Worm (Caenorhabditis elegans): ENCODE results near the gene clec-158.
A peak's percentile ranks its signal among the peaks of the same experiment; 100 is the strongest.

The clec-158 gene

ce11 chrIII:6891560-6891959, 32.2 kb upstream of the clec-158 start, which contains the start of gene K04C2.5:
Gene K04C2.5 (minus strand): TSS chrIII:6891660.
- TF ChIP-seq F13H6.1 (tag; optimal IDR thresholded peaks at IDR 0.05), result no peak
- TF ChIP-seq fos-1 (tag; optimal IDR thresholded peaks at IDR 0.05), result no peak
- TF ChIP-seq unc-62 (GFP tag; optimal IDR thresholded peaks at IDR 0.05), result no peak
- TF ChIP-seq ama-1 (optimal IDR thresholded peaks at IDR 0.05), result no peak
- TF ChIP-seq elt-1 (tag; optimal IDR thresholded peaks at IDR 0.05), result no peak
- no peak for TF ChIP-seq aly-2 (tag; optimal IDR thresholded peaks at IDR 0.05)
- TF ChIP-seq nhr-12 (tag; optimal IDR thresholded peaks at IDR 0.05), result no peak
- no peak for TF ChIP-seq mdl-1 (tag; optimal IDR thresholded peaks at IDR 0.05)

ce11 chrIII:6888999-6889824, 29.8 kb upstream of the clec-158 start, which contains the start of the genes brd-1 and K04C2.2:
Gene brd-1 (minus strand): TSS chrIII:6889504.
Gene K04C2.2 (plus strand): TSS chrIII:6889774.
- peak; percentile 30 for TF ChIP-seq unc-55 (GFP tag; optimal IDR thresholded peaks at IDR 0.05)
- TF ChIP-seq lin-11 (tag; optimal IDR thresholded peaks at IDR 0.05), result no peak
- TF ChIP-seq mbf-1 (tag; optimal IDR thresholded peaks at IDR 0.05), result no peak
- TF ChIP-seq lin-39 (tag; optimal IDR thresholded peaks at IDR 0.05), result no peak
- TF ChIP-seq ztf-1 (GFP tag; conservative IDR thresholded peaks at IDR 0.05), result no peak
- no peak for TF ChIP-seq Y55F3AM.14 (GFP tag; optimal IDR thresholded peaks at IDR 0.05)
- TF ChIP-seq lsy-2 (tag; optimal IDR thresholded peaks at IDR 0.05), result peak in 1 of 2 experiments; percentile 56
- peak; percentile 55 for TF ChIP-seq gmeb-1 (tag; optimal IDR thresholded peaks at IDR 0.05)
- TF ChIP-seq nhr-23 (tag; optimal IDR thresholded peaks at IDR 0.05), result no peak
- TF ChIP-seq peb-1 (tag; optimal IDR thresholded peaks at IDR 0.05), result no peak

ce11 chrIII:6888497-6888896, 29.1 kb upstream of the clec-158 start:
- TF ChIP-seq unc-55 (GFP tag; optimal IDR thresholded peaks at IDR 0.05) (peak; percentile 21), lsy-2 (tag; optimal IDR thresholded peaks at IDR 0.05) (peak in 1 of 2 experiments; percentile 46), sma-3 (GFP tag; optimal IDR thresholded peaks at IDR 0.05) (peak; percentile 25), nhr-21 (tag; optimal IDR thresholded peaks at IDR 0.05) (peak; percentile 49), crh-2 (tag; optimal IDR thresholded peaks at IDR 0.05) (peak; percentile 40), sma-9 (GFP tag; optimal IDR thresholded peaks at IDR 0.05) (peak; percentile 32), sma-9 (tag; optimal IDR thresholded peaks at IDR 0.05) (no peak), lin-13 (GFP tag; optimal IDR thresholded peaks at IDR 0.05) (peak; percentile 26), C34F6.9 (tag; optimal IDR thresholded peaks at IDR 0.05) (peak; percentile 4), mdl-1 (tag; optimal IDR thresholded peaks at IDR 0.05) (no peak), peb-1 (tag; optimal IDR thresholded peaks at IDR 0.05) (no peak), elt-1 (tag; optimal IDR thresholded peaks at IDR 0.05) (no peak)

DNA sequence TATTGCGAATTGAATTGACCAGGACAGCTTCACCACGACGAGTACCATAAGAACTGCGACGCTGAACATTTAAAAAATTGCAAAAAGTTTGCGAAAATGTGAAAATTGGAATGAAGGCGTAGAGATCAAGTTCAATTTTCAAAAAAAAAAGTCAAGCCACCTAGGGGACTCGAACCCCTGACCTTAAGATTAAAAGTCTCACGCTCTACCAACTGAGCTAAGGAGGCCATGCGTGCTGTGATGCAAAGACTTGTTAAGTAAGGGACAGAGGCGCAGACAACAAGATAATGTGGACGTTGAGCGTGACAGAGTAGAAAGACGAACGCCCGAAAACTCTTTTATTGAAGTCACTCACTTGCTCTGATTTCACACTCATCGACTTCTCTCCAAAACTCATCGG, 28.2 kb upstream of the clec-158 start:
- TF ChIP-seq snpc-4 (tag; optimal IDR thresholded peaks at IDR 0.05) (no peak), blmp-1 (tag; optimal IDR thresholded peaks at IDR 0.05; ENCODE audit: insufficient read depth) (no peak), unc-62 (GFP tag; optimal IDR thresholded peaks at IDR 0.05) (no peak), zag-1 (tag; optimal IDR thresholded peaks at IDR 0.05) (peak; percentile 7), elt-3 (tag; optimal IDR thresholded peaks at IDR 0.05) (no peak), alr-1 (tag; optimal IDR thresholded peaks at IDR 0.05) (no peak), nhr-10 (tag; optimal IDR thresholded peaks at IDR 0.05) (no peak), mdl-1 (tag; optimal IDR thresholded peaks at IDR 0.05) (peak in 1 of 2 experiments; percentile 48), gmeb-1 (tag; optimal IDR thresholded peaks at IDR 0.05) (peak; percentile 61), fos-1 (tag; optimal IDR thresholded peaks at IDR 0.05) (peak; percentile 38), unc-55 (GFP tag; optimal IDR thresholded peaks at IDR 0.05) (peak; percentile 73), Y55F3AM.14 (GFP tag; optimal IDR thresholded peaks at IDR 0.05) (no peak), ama-1 (optimal IDR thresholded peaks at IDR 0.05) (no peak), ztf-4 (tag; optimal IDR thresholded peaks at IDR 0.05) (peak; percentile 40), crh-2 (tag; optimal IDR thresholded peaks at IDR 0.05) (peak; percentile 68), ceh-16 (tag; optimal IDR thresholded peaks at IDR 0.05) (no peak), lin-11 (tag; optimal IDR thresholded peaks at IDR 0.05) (peak; percentile 50), nhr-12 (tag; optimal IDR thresholded peaks at IDR 0.05) (no peak), nhr-21 (tag; optimal IDR thresholded peaks at IDR 0.05) (peak; percentile 2), mab-5 (tag; optimal IDR thresholded peaks at IDR 0.05) (no peak), mbf-1 (tag; optimal IDR thresholded peaks at IDR 0.05) (no peak), lsy-2 (tag; optimal IDR thresholded peaks at IDR 0.05) (peak; percentile 56 to 74), ztf-11 (tag; optimal IDR thresholded peaks at IDR 0.05) (no peak), ZK546.5 (tag; optimal IDR thresholded peaks at IDR 0.05) (no peak), unc-39 (tag; optimal IDR thresholded peaks at IDR 0.05) (no peak), elt-1 (tag; optimal IDR thresholded peaks at IDR 0.05) (no peak), C34F6.9 (tag; optimal IDR thresholded peaks at IDR 0.05) (peak; percentile 65), skn-1 (tag; optimal IDR thresholded peaks at IDR 0.05) (no peak), nhr-237 (tag; optimal IDR thresholded peaks at IDR 0.05) (no peak), egl-27 (tag; optimal IDR thresholded peaks at IDR 0.05) (peak; percentile 37), ztf-1 (GFP tag; conservative IDR thresholded peaks at IDR 0.05) (no peak), nhr-11 (tag; optimal IDR thresholded peaks at IDR 0.05) (peak; percentile 19), lin-13 (GFP tag; optimal IDR thresholded peaks at IDR 0.05) (peak; percentile 52), nhr-25 (tag; optimal IDR thresholded peaks at IDR 0.05) (no peak), sem-4 (tag; optimal IDR thresholded peaks at IDR 0.05) (no peak), F13H6.1 (tag; optimal IDR thresholded peaks at IDR 0.05) (peak; percentile 42), sma-9 (GFP tag; optimal IDR thresholded peaks at IDR 0.05) (peak; percentile 76), sma-9 (tag; optimal IDR thresholded peaks at IDR 0.05) (no peak)

Measured in whole organism, L2 larva.